Worm (Caenorhabditis elegans): ENCODE measurements around the gene mdt-11.

DNA sequence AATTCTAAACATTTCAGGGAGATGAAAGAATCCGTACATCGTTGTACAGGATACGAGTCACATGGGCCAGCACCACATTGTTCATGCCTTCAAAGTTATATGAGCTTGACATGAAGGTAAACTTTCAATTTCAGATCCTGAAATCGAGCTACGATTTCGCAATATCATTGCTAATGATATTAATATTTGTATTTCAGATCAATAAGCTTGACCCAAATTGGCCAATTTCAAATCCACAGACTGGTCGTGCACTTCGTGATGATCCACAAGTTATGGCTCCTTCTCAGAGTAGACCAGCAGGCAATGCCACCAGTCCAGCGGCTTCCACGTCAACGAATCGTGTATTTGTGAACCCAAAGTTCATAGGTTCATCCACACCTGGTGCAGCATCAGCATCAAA, 5.3 kb downstream of the mdt-11 start:
- TF ChIP-seq nhr-237 (tag; optimal IDR thresholded peaks at IDR 0.05) (no peak), unc-62 (GFP tag; optimal IDR thresholded peaks at IDR 0.05) (no peak), unc-39 (tag; optimal IDR thresholded peaks at IDR 0.05) (no peak), lin-13 (tag; optimal IDR thresholded peaks at IDR 0.05) (no peak), elt-3 (tag; optimal IDR thresholded peaks at IDR 0.05) (no peak), hlh-1 (tag; optimal IDR thresholded peaks at IDR 0.05) (no peak), pha-4 (tag; optimal IDR thresholded peaks at IDR 0.05) (no peak)

Measured in whole organism, mixed stage, embryonic.